Worm (Caenorhabditis elegans) whole organism, mixed stage, embryonic: ENCODE data around the gene R13A5.7.

Experiments
- bed-3 ChIP-seq: fragments of 200-800 bp; sonication (Bioruptor generic); optimal IDR thresholded peaks from 3 replicates; lab custom pipeline; 2018; ENCODE audit warnings: mild to moderate bottlenecking, missing genetic modification characterization, moderate library complexity, missing compliant biosample characterization
- blmp-1 ChIP-seq: fragments of 150-350 bp; optimal IDR thresholded peaks from 2 replicates; lab custom pipeline; 2014; ENCODE audit warnings: missing biosample characterization, missing genetic modification characterization
- elt-1 ChIP-seq: sonication (generic microtip); optimal IDR thresholded peaks from 2 replicates; lab custom pipeline; 2017; ENCODE audit warnings: missing genetic modification characterization, mild to moderate bottlenecking, missing compliant biosample characterization, antibody characterized with exemption, moderate library complexity, borderline replicate concordance; ENCODE audit not compliant: insufficient read depth
- elt-3 ChIP-seq: fragments of 150-350 bp; optimal IDR thresholded peaks from 2 replicates; lab custom pipeline; 2014; ENCODE audit warnings: missing biosample characterization, missing genetic modification characterization
- flh-1 ChIP-seq: fragments of 200-800 bp; sonication (Bioruptor generic); optimal IDR thresholded peaks from 2 replicates; lab custom pipeline; 2018; ENCODE audit warnings: mild to moderate bottlenecking, missing genetic modification characterization, moderate library complexity, missing compliant biosample characterization
- lsy-2 ChIP-seq: fragments of 150-350 bp; optimal IDR thresholded peaks from 2 replicates; lab custom pipeline; 2014; ENCODE audit warnings: missing biosample characterization, missing genetic modification characterization
- mab-5 ChIP-seq: fragments of 150-350 bp; optimal IDR thresholded peaks from 2 replicates; lab custom pipeline; 2014; ENCODE audit warnings: missing biosample characterization, missing genetic modification characterization
- nhr-2 ChIP-seq: fragments of 150-350 bp; optimal IDR thresholded peaks from 2 replicates; lab custom pipeline; 2014; ENCODE audit warnings: missing biosample characterization, missing genetic modification characterization
- pha-4 ChIP-seq: fragments of 150-350 bp; optimal IDR thresholded peaks from 2 replicates; lab custom pipeline; 2018; ENCODE audit warnings: missing biosample characterization, missing genetic modification reagents, missing genetic modification characterization
- snpc-4 ChIP-seq: fragments of 150-350 bp; optimal IDR thresholded peaks from 2 replicates; lab custom pipeline; 2014; ENCODE audit warnings: missing biosample characterization, missing genetic modification characterization
- unc-62 ChIP-seq: fragments of 150-350 bp; optimal IDR thresholded peaks from 2 replicates; lab custom pipeline; 2014; ENCODE audit warnings: missing biosample characterization, missing genetic modification reagents, missing genetic modification characterization
- zip-8 ChIP-seq: fragments of 150-350 bp; optimal IDR thresholded peaks from 2 replicates; lab custom pipeline; 2014; ENCODE audit warnings: missing biosample characterization, missing genetic modification characterization
- ztf-11 ChIP-seq: fragments of 150-350 bp; optimal IDR thresholded peaks from 2 replicates; lab custom pipeline; 2014; ENCODE audit warnings: missing biosample characterization, missing genetic modification characterization

DNA sequence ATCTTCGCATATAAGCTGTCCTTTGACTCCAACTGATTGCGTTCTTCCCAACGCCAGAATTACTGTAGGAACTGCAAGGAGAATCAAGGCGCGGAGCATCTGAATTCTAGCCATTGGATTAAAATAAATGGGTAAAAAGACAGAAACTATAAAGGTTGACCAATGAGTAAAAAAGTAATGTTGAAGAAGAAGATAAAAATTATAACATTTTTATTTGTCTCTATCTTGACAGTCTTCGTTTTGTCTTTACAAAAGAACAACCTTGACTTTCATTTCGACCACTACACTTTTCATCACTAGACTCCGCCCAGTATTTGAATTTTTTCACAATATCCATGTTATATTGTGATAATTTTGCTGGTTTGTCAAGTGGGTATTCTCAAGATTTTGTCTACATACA lies 4.7 kb downstream of the R13A5.7 start, which contains the start of gene ttr-8:
- TF ChIP-seq unc-62 (GFP tag; lab: Kevin White, UChicago): no peak
- TF ChIP-seq lsy-2 (tag; lab: Kevin White, UChicago): no peak
- no peak for TF ChIP-seq ztf-11 (tag; lab: Kevin White, UChicago)
- TF ChIP-seq elt-3 (tag; lab: Kevin White, UChicago): no peak
- TF ChIP-seq mab-5 (tag; lab: Kevin White, UChicago): no peak
- no peak for TF ChIP-seq blmp-1
- no peak for TF ChIP-seq snpc-4
- TF ChIP-seq pha-4 (tag; lab: Kevin White, UChicago): no peak
- no peak for TF ChIP-seq bed-3 (GFP tag; lab: Kevin White, UChicago)
- TF ChIP-seq flh-1 (GFP tag; lab: Kevin White, UChicago): no peak
- no peak for TF ChIP-seq zip-8
- no peak for TF ChIP-seq elt-1 (tag; lab: Kevin White, UChicago)
- TF ChIP-seq nhr-2: no peak
